Fruit fly (Drosophila melanogaster) whole organism, embryonic: Measurements from ENCODE around the gene Polr1D.

Experiments used
- Abd-B ChIP-seq: fragments of 200-800 bp; sonication (Bioruptor generic); optimal IDR thresholded peaks from 2 replicates; lab custom pipeline; 2018; ENCODE audit warnings: missing biosample characterization, mild to moderate bottlenecking, missing genetic modification characterization, moderate library complexity
- Aef1 ChIP-seq: fragments of 200-800 bp; sonication (Bioruptor generic); IDR thresholded peaks from 3 replicates; pipeline ENCODE4 v1.3.6; 2022; ENCODE audit warnings: missing biosample characterization, missing genetic modification characterization
- CG11504 ChIP-seq: fragments of 200-800 bp; sonication (Bioruptor generic); optimal IDR thresholded peaks from 3 replicates; lab custom pipeline; 2019; ENCODE audit warnings: missing biosample characterization, mild to moderate bottlenecking, missing genetic modification characterization, moderate library complexity
- CG11696 ChIP-seq: fragments of 200-800 bp; sonication (Bioruptor generic); IDR thresholded peaks from 2 replicates; pipeline ENCODE4 v1.3.6; 2022; ENCODE audit warnings: missing biosample characterization, missing genetic modification characterization
- CG14667 ChIP-seq: fragments of 200-800 bp; sonication (Bioruptor generic); IDR thresholded peaks from 2 replicates; pipeline ENCODE4 v1.3.6; 2022; ENCODE audit warnings: missing biosample characterization, missing genetic modification characterization
- CG15073 ChIP-seq: fragments of 200-800 bp; sonication (Bioruptor generic); optimal IDR thresholded peaks from 2 replicates; lab custom pipeline; 2016; ENCODE audit warnings: missing biosample characterization, missing genetic modification characterization
- CG16813 ChIP-seq: fragments of 200-800 bp; sonication (Bioruptor generic); IDR thresholded peaks from 3 replicates; pipeline ENCODE4 v1.3.6; 2022; ENCODE audit warnings: missing biosample characterization, missing genetic modification characterization; ENCODE audit not compliant: partially characterized antibody
- CG1792 ChIP-seq: fragments of 200-800 bp; sonication (Bioruptor generic); optimal IDR thresholded peaks from 2 replicates; lab custom pipeline; 2016; ENCODE audit warnings: missing biosample characterization, missing genetic modification characterization
- CG2678 ChIP-seq: fragments of 200-800 bp; sonication (Bioruptor generic); optimal IDR thresholded peaks from 3 replicates; lab custom pipeline; 2019; ENCODE audit warnings: missing biosample characterization, mild to moderate bottlenecking, missing genetic modification characterization, moderate library complexity
- CG2889 ChIP-seq: fragments of 200-800 bp; sonication (Bioruptor generic); IDR thresholded peaks from 3 replicates; pipeline ENCODE4 v1.3.6; 2022; ENCODE audit warnings: missing biosample characterization, missing genetic modification characterization
- CG30403 ChIP-seq: fragments of 200-800 bp; sonication (Bioruptor generic); optimal IDR thresholded peaks from 3 replicates; lab custom pipeline; 2016; ENCODE audit warnings: missing biosample characterization, missing genetic modification characterization
- CG4404 ChIP-seq: fragments of 200-800 bp; sonication (Bioruptor generic); IDR thresholded peaks from 2 replicates; pipeline ENCODE4 v1.3.6; 2022; ENCODE audit warnings: missing biosample characterization, missing genetic modification characterization
- CG4617 ChIP-seq: fragments of 200-800 bp; sonication (Bioruptor generic); optimal IDR thresholded peaks from 3 replicates; lab custom pipeline; 2016; ENCODE audit warnings: missing biosample characterization, missing genetic modification characterization, borderline replicate concordance
- CG4854 ChIP-seq: fragments of 200-800 bp; sonication (Bioruptor generic); optimal IDR thresholded peaks from 2 replicates; lab custom pipeline; 2016; ENCODE audit warnings: missing biosample characterization, missing genetic modification characterization, inconsistent platforms
- CG5245 ChIP-seq: fragments of 200-800 bp; sonication (Bioruptor generic); optimal IDR thresholded peaks from 3 replicates; lab custom pipeline; 2016; ENCODE audit warnings: missing biosample characterization, missing genetic modification characterization
- CG6791 ChIP-seq: fragments of 200-800 bp; sonication (Bioruptor generic); IDR thresholded peaks from 3 replicates; pipeline ENCODE4 v1.3.6; 2022; ENCODE audit warnings: missing biosample characterization, missing genetic modification characterization; ENCODE audit not compliant: partially characterized antibody
- CG7928 ChIP-seq: fragments of 200-800 bp; sonication (Bioruptor generic); optimal IDR thresholded peaks from 2 replicates; lab custom pipeline; 2017; ENCODE audit warnings: missing biosample characterization, mild to moderate bottlenecking, missing genetic modification characterization
- CG7963 ChIP-seq: fragments of 200-800 bp; sonication (Bioruptor generic); IDR thresholded peaks from 3 replicates; pipeline ENCODE4 v1.3.6; 2022; ENCODE audit warnings: missing biosample characterization, missing genetic modification characterization; ENCODE audit not compliant: partially characterized antibody
- CG9437 ChIP-seq: fragments of 200-800 bp; sonication (Bioruptor generic); optimal IDR thresholded peaks from 2 replicates; lab custom pipeline; 2018; ENCODE audit warnings: missing biosample characterization, mild to moderate bottlenecking, missing genetic modification characterization
- CG9609 ChIP-seq: fragments of 200-800 bp; sonication (Bioruptor generic); optimal IDR thresholded peaks from 3 replicates; lab custom pipeline; 2016; ENCODE audit warnings: missing biosample characterization, missing genetic modification characterization
- CoRest ChIP-seq: fragments of 200-800 bp; sonication (Bioruptor generic); optimal IDR thresholded peaks from 3 replicates; lab custom pipeline; 2018; ENCODE audit warnings: missing biosample characterization, mild to moderate bottlenecking, missing genetic modification characterization, moderate library complexity
- Ets65A ChIP-seq: fragments of 200-800 bp; sonication (Bioruptor generic); peaks from one replicate; lab custom pipeline; 2016; ENCODE audit warnings: missing biosample characterization, missing genetic modification characterization
- H2.0 ChIP-seq: fragments of 200-800 bp; sonication (Bioruptor generic); IDR thresholded peaks from 2 replicates; pipeline ENCODE4 v1.3.6; 2022; ENCODE audit warnings: missing biosample characterization, missing genetic modification characterization
- HHEX ChIP-seq: fragments of 200-800 bp; sonication (Bioruptor generic); optimal IDR thresholded peaks from 3 replicates; lab custom pipeline; 2017; ENCODE audit warnings: missing biosample characterization, mild to moderate bottlenecking, missing genetic modification characterization, missing genetic modification reagents
- Hr3 ChIP-seq: fragments of 200-800 bp; sonication (Bioruptor generic); optimal IDR thresholded peaks from 3 replicates; lab custom pipeline; 2016; ENCODE audit warnings: missing biosample characterization, missing genetic modification characterization
- Hr51 ChIP-seq, 2 experiments: fragments of 200-800 bp; sonication (Bioruptor generic); optimal IDR thresholded peaks; 2 replicates in 1 of 2; 3 replicates in 1 of 2; lab custom pipeline; 2016 to 2018; ENCODE audit warnings: missing biosample characterization in 2 of 2, missing genetic modification characterization in 2 of 2, mild to moderate bottlenecking in 1 of 2, moderate library complexity in 1 of 2
- Lim3 ChIP-seq: fragments of 200-800 bp; sonication (Bioruptor generic); IDR thresholded peaks from 2 replicates; pipeline ENCODE4 v1.3.6; 2022; ENCODE audit warnings: missing biosample characterization, missing genetic modification characterization
- NFAT ChIP-seq: fragments of 200-800 bp; sonication (Bioruptor generic); IDR thresholded peaks from 2 replicates; pipeline ENCODE4 v1.3.6; 2022; ENCODE audit warnings: missing biosample characterization, missing genetic modification characterization
- Rx ChIP-seq: fragments of 200-800 bp; sonication (Bioruptor generic); IDR thresholded peaks from 2 replicates; pipeline ENCODE4 v1.3.6; 2022; ENCODE audit warnings: missing biosample characterization, missing genetic modification characterization
- Sin3A ChIP-seq: fragments of >200 bp; optimal IDR thresholded peaks from 2 replicates; lab custom pipeline; 2018
- al ChIP-seq: fragments of 200-800 bp; sonication (Bioruptor generic); IDR thresholded peaks from 2 replicates; pipeline ENCODE4 v1.3.6; 2022; ENCODE audit warnings: missing biosample characterization, missing genetic modification characterization
- ase ChIP-seq: fragments of 200-800 bp; sonication (Bioruptor generic); IDR thresholded peaks from 3 replicates; pipeline ENCODE4 v1.3.6; 2022; ENCODE audit warnings: missing biosample characterization, missing genetic modification characterization
- cas ChIP-seq: fragments of 200-800 bp; sonication (Bioruptor generic); IDR thresholded peaks from 2 replicates; pipeline ENCODE4 v1.3.6; 2022; ENCODE audit warnings: missing biosample characterization, missing genetic modification characterization
- chm ChIP-seq: fragments of 200-800 bp; sonication (Bioruptor generic); IDR thresholded peaks from 2 replicates; pipeline ENCODE4 v1.3.6; 2022; ENCODE audit warnings: missing biosample characterization, missing genetic modification characterization
- disco-r ChIP-seq: fragments of 200-800 bp; sonication (Bioruptor generic); optimal IDR thresholded peaks from 2 replicates; lab custom pipeline; 2016; ENCODE audit warnings: missing biosample characterization, missing genetic modification characterization
- eve ChIP-seq, 2 experiments: fragments of >200 bp; optimal IDR thresholded peaks; 2 replicates each; lab custom pipeline; 2017; ENCODE audit warnings: missing biosample characterization in 2 of 2, missing genetic modification characterization in 2 of 2
- fd96Cb ChIP-seq: fragments of 200-800 bp; sonication (Bioruptor generic); optimal IDR thresholded peaks from 2 replicates; lab custom pipeline; 2018; ENCODE audit warnings: missing biosample characterization, mild to moderate bottlenecking, missing genetic modification characterization, moderate library complexity
- kay ChIP-seq: fragments of 200-800 bp; sonication (Bioruptor generic); optimal IDR thresholded peaks from 2 replicates; lab custom pipeline; 2016; ENCODE audit warnings: missing biosample characterization, missing genetic modification characterization
- lab ChIP-seq: fragments of 200-800 bp; sonication (Bioruptor generic); optimal IDR thresholded peaks from 3 replicates; lab custom pipeline; 2017; ENCODE audit warnings: missing biosample characterization, missing genetic modification characterization, mild to moderate bottlenecking, moderate library complexity, missing genetic modification reagents
- lilli ChIP-seq: fragments of 200-800 bp; sonication (Bioruptor generic); optimal IDR thresholded peaks from 3 replicates; lab custom pipeline; 2016; ENCODE audit warnings: missing biosample characterization, missing genetic modification characterization
- lola ChIP-seq, 3 experiments: fragments of >200 bp in 2 of 3; fragments of 200-800 bp in 1 of 3; sonication (Bioruptor generic) in 1 of 3; optimal IDR thresholded peaks; 2 replicates each; lab custom pipeline; 2017 to 2019; ENCODE audit warnings: missing biosample characterization in 3 of 3, missing genetic modification characterization in 3 of 3, mild to moderate bottlenecking in 1 of 3, moderate library complexity in 1 of 3
- pb ChIP-seq: fragments of 200-800 bp; sonication (Bioruptor generic); optimal IDR thresholded peaks from 3 replicates; lab custom pipeline; 2016; ENCODE audit warnings: missing biosample characterization, missing genetic modification characterization
- rib ChIP-seq: fragments of 200-800 bp; sonication (Bioruptor generic); IDR thresholded peaks from 2 replicates; pipeline ENCODE4 v1.3.6; 2022; ENCODE audit warnings: missing biosample characterization, missing genetic modification characterization
- row ChIP-seq: fragments of 200-800 bp; sonication (Bioruptor generic); IDR thresholded peaks from 3 replicates; pipeline ENCODE4 v1.3.6; 2022; ENCODE audit warnings: missing biosample characterization, missing genetic modification characterization
- sens ChIP-seq: fragments of 200-800 bp; sonication (Bioruptor generic); peaks from one replicate; lab custom pipeline; 2016; ENCODE audit warnings: missing biosample characterization, missing genetic modification characterization
- so ChIP-seq: fragments of 200-800 bp; sonication (Bioruptor generic); IDR thresholded peaks from 3 replicates; pipeline ENCODE4 v1.3.6; 2022; ENCODE audit warnings: missing biosample characterization, missing genetic modification characterization
- sob ChIP-seq: fragments of 200-800 bp; sonication (Bioruptor generic); IDR thresholded peaks from 2 replicates; pipeline ENCODE4 v1.3.6; 2022; ENCODE audit warnings: missing biosample characterization, missing genetic modification characterization
- ssp ChIP-seq: fragments of 200-800 bp; sonication (Bioruptor generic); IDR thresholded peaks from 2 replicates; pipeline ENCODE4 v1.3.6; 2022; ENCODE audit warnings: missing biosample characterization, missing genetic modification characterization
- tap ChIP-seq: fragments of 200-800 bp; optimal IDR thresholded peaks from 3 replicates; lab custom pipeline; 2019; ENCODE audit warnings: missing biosample characterization, mild to moderate bottlenecking, missing genetic modification characterization, moderate library complexity
- tio ChIP-seq: fragments of 200-800 bp; sonication (Bioruptor generic); optimal IDR thresholded peaks from 2 replicates; lab custom pipeline; 2017; ENCODE audit warnings: missing biosample characterization, missing genetic modification characterization, inconsistent platforms
- vfl ChIP-seq: fragments of 200-800 bp; sonication (Bioruptor generic); optimal IDR thresholded peaks from 2 replicates; lab custom pipeline; 2016; ENCODE audit warnings: missing biosample characterization, missing genetic modification characterization
- wek ChIP-seq: fragments of 200-800 bp; sonication (Bioruptor generic); optimal IDR thresholded peaks from 3 replicates; lab custom pipeline; 2018; ENCODE audit warnings: missing biosample characterization, mild to moderate bottlenecking, missing genetic modification characterization, moderate library complexity

Gene Polr1D

dm6 chr2L:19120984-19121383 is 14.0 kb downstream of the Polr1D start (continued):
- peak; percentile 33; the same call in 1 of the 3 replicates for TF ChIP-seq row (GFP tag; lab: Robert Waterston, UW)
- peak in 1 of 2 experiments; percentile 50 for TF ChIP-seq Hr51 (GFP tag; optimal IDR thresholded peaks at IDR 0.05; lab: Kevin White, UChicago)
- TF ChIP-seq CG11696 = no peak
- TF ChIP-seq al = no peak
- TF ChIP-seq so (GFP tag; lab: Robert Waterston, UW) = 0 out of 3 replicates have a peak, but pooled peaks have one; percentile 34
- peak; percentile 59 for TF ChIP-seq lab
- no peak for TF ChIP-seq CG14667 (GFP tag; lab: Robert Waterston, UW)
- no peak for TF ChIP-seq CG15073 (GFP tag; lab: Kevin White, UChicago)
- peak; percentile 93 for TF ChIP-seq Ets65A (GFP tag; lab: Kevin White, UChicago)
- no peak for TF ChIP-seq eve (GFP tag; optimal IDR thresholded peaks at IDR 0.05; lab: Kevin White, UChicago)
- TF ChIP-seq Rx (GFP tag; lab: Robert Waterston, UW) = no peak
- TF ChIP-seq tap (tag; lab: Kevin White, UChicago) = no peak
- no peak for TF ChIP-seq pb (GFP tag; lab: Kevin White, UChicago)
- TF ChIP-seq Abd-B (GFP tag; lab: Kevin White, UChicago) = peak; percentile 0
- TF ChIP-seq CG11504 (tag; lab: Kevin White, UChicago) = peak; percentile 63
- TF ChIP-seq ase (GFP tag; lab: Robert Waterston, UW) = no peak; the same call in 2 of the 3 replicates
- no peak for TF ChIP-seq CG6791
- TF ChIP-seq CG4617 (GFP tag; lab: Kevin White, UChicago) = no peak
- peak; percentile 34 for TF ChIP-seq HHEX (GFP tag; lab: Kevin White, UChicago)
- TF ChIP-seq CG30403 = peak; percentile 61
- TF ChIP-seq Aef1 (GFP tag; lab: Robert Waterston, UW) = no peak
- no peak for TF ChIP-seq CG5245
- TF ChIP-seq CG1792 (GFP tag; lab: Kevin White, UChicago) = peak; percentile 7
- TF ChIP-seq ssp (GFP tag; lab: Robert Waterston, UW) = no peak
- TF ChIP-seq CG4854 (GFP tag; lab: Kevin White, UChicago) = no peak
- TF ChIP-seq CG9437 (GFP tag; lab: Kevin White, UChicago) = no peak
- 0 out of 2 replicates have a peak, but pooled peaks have one; percentile 46 for TF ChIP-seq sob (GFP tag; lab: Robert Waterston, UW)
- TF ChIP-seq CoRest (tag; lab: Kevin White, UChicago) = peak; percentile 55
- peak; percentile 89 for TF ChIP-seq sens (GFP tag; lab: Kevin White, UChicago)
- TF ChIP-seq vfl = no peak
- TF ChIP-seq rib (GFP tag; lab: Robert Waterston, UW) = no peak
- TF ChIP-seq H2.0 (GFP tag; lab: Robert Waterston, UW) = peak; percentile 7; the same call in 1 of the 2 replicates
- TF ChIP-seq lilli (GFP tag; lab: Kevin White, UChicago) = peak; percentile 54
- peak; percentile 35 for TF ChIP-seq fd96Cb (tag; lab: Kevin White, UChicago)
- TF ChIP-seq CG2889 (GFP tag; lab: Robert Waterston, UW) = no peak
- no peak for TF ChIP-seq disco-r (GFP tag; lab: Kevin White, UChicago)
- TF ChIP-seq CG7963 (GFP tag; lab: Robert Waterston, UW) = no peak
- TF ChIP-seq wek = no peak
- TF ChIP-seq CG7928 = no peak
- TF ChIP-seq Lim3 = no peak
- no peak for TF ChIP-seq cas (GFP tag; lab: Robert Waterston, UW)
- TF ChIP-seq CG9609 (GFP tag; lab: Kevin White, UChicago) = no peak
- TF ChIP-seq lola (GFP tag; optimal IDR thresholded peaks at IDR 0.05; lab: Kevin White, UChicago) = no peak
- no peak for TF ChIP-seq tio (GFP tag; lab: Kevin White, UChicago)
- TF ChIP-seq chm (GFP tag; lab: Robert Waterston, UW) = no peak
- peak; percentile 68 for TF ChIP-seq CG2678 (tag; lab: Kevin White, UChicago)
- no peak for TF ChIP-seq Sin3A (lab: Kevin White, UChicago)
- no peak for TF ChIP-seq NFAT (GFP tag; lab: Robert Waterston, UW)
- no peak for TF ChIP-seq CG16813 (GFP tag; lab: Robert Waterston, UW)
- TF ChIP-seq Hr3 = peak; percentile 19
- peak; percentile 29 for TF ChIP-seq kay
- no peak for TF ChIP-seq CG4404 (GFP tag; lab: Robert Waterston, UW)
